Fruit fly (Drosophila melanogaster): ENCODE results near the gene ND-PDSW.

DNA sequence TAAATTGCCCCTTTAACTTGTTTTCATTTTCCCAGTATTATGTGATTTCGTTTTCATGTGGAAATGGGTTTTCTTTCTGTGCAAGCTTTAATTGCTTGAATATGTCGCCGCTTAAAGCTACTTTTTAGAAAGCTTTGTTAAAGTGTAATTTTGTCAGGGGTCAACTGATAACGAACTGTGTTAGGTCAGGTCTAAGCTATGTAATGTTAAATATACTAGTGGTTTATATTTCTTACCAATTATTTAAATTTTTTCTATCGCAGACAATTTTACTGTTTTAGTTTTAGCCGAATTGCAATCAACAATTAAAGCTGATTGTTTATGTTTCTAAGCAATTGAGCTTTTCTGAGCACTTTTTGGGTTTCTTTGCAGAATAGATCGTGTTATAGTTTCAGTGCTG, 40.4 kb downstream of the ND-PDSW start:
- TF ChIP-seq jim (GFP tag; optimal IDR thresholded peaks at IDR 0.05) (no peak), usp (GFP tag; optimal IDR thresholded peaks at IDR 0.05) (no peak), sv (GFP tag; optimal IDR thresholded peaks at IDR 0.05) (no peak), CG32264 (GFP tag; optimal IDR thresholded peaks at IDR 0.05) (no peak), Jra (GFP tag; optimal IDR thresholded peaks at IDR 0.05) (no peak), foxo (GFP tag; optimal IDR thresholded peaks at IDR 0.05) (no peak)
